Fruit fly (Drosophila melanogaster) whole organism, embryonic: ENCODE data around the gene Nazo.
A peak's percentile ranks its signal among the peaks of the same experiment; 100 is the strongest.

ENCODE experiments used
- Adf1 ChIP-seq: fragments of 200-800 bp; sonication (Bioruptor generic); IDR thresholded peaks from 2 replicates; pipeline ENCODE4 v1.3.6; 2022; ENCODE audit warnings: missing biosample characterization, missing genetic modification characterization
- BEAF-32 ChIP-seq: fragments of 200-800 bp; sonication (Bioruptor generic); optimal IDR thresholded peaks from 3 replicates; lab custom pipeline; 2017; ENCODE audit warnings: missing biosample characterization, missing genetic modification characterization, mild to moderate bottlenecking, moderate library complexity, missing genetic modification reagents
- Bgb ChIP-seq: fragments of 200-800 bp; sonication (Bioruptor generic); IDR thresholded peaks from 2 replicates; pipeline ENCODE4 v1.3.6; 2022; ENCODE audit warnings: missing biosample characterization, missing genetic modification characterization; ENCODE audit not compliant: partially characterized antibody
- CG10321 ChIP-seq: fragments of 200-800 bp; sonication (Bioruptor generic); IDR thresholded peaks from 2 replicates; pipeline ENCODE4 v1.3.6; 2022; ENCODE audit warnings: missing biosample characterization, missing genetic modification characterization
- CG11456 ChIP-seq: fragments of 200-800 bp; sonication (Bioruptor generic); IDR thresholded peaks from 3 replicates; pipeline ENCODE4 v1.3.6; 2022; ENCODE audit warnings: missing biosample characterization, missing genetic modification characterization
- CG11696 ChIP-seq: fragments of 200-800 bp; sonication (Bioruptor generic); IDR thresholded peaks from 2 replicates; pipeline ENCODE4 v1.3.6; 2022; ENCODE audit warnings: missing biosample characterization, missing genetic modification characterization
- CG13287 ChIP-seq: fragments of 200-800 bp; sonication (Bioruptor generic); IDR thresholded peaks from 2 replicates; pipeline ENCODE4 v1.3.6; 2022; ENCODE audit warnings: missing biosample characterization, missing genetic modification characterization; ENCODE audit not compliant: partially characterized antibody
- CG14710 ChIP-seq: fragments of 200-800 bp; sonication (Bioruptor generic); optimal IDR thresholded peaks from 3 replicates; lab custom pipeline; 2019; ENCODE audit warnings: missing biosample characterization, mild to moderate bottlenecking, missing genetic modification characterization, moderate library complexity
- CG16813 ChIP-seq: fragments of 200-800 bp; sonication (Bioruptor generic); IDR thresholded peaks from 3 replicates; pipeline ENCODE4 v1.3.6; 2022; ENCODE audit warnings: missing biosample characterization, missing genetic modification characterization; ENCODE audit not compliant: partially characterized antibody
- CG1832 ChIP-seq: fragments of 200-800 bp; sonication (Bioruptor generic); optimal IDR thresholded peaks from 2 replicates; lab custom pipeline; 2017; ENCODE audit warnings: missing biosample characterization, mild to moderate bottlenecking, missing genetic modification characterization, inconsistent platforms
- CG2129 ChIP-seq: fragments of 200-800 bp; sonication (Bioruptor generic); IDR thresholded peaks from 2 replicates; pipeline ENCODE4 v1.3.6; 2022; ENCODE audit warnings: missing biosample characterization, missing genetic modification characterization; ENCODE audit not compliant: partially characterized antibody
- CG2712 ChIP-seq: fragments of 200-800 bp; optimal IDR thresholded peaks from 3 replicates; lab custom pipeline; 2019; ENCODE audit warnings: missing biosample characterization, mild to moderate bottlenecking, missing genetic modification characterization, moderate library complexity
- CG32772 ChIP-seq: fragments of 200-800 bp; sonication (Bioruptor generic); IDR thresholded peaks from 2 replicates; pipeline ENCODE4 v1.3.6; 2022; ENCODE audit warnings: missing biosample characterization, missing genetic modification characterization
- CG34224 ChIP-seq: fragments of 200-800 bp; sonication (Bioruptor generic); IDR thresholded peaks from 3 replicates; pipeline ENCODE4 v1.3.6; 2022; ENCODE audit warnings: missing biosample characterization, missing genetic modification characterization; ENCODE audit not compliant: partially characterized antibody
- CG3847 ChIP-seq: fragments of 200-800 bp; sonication (Bioruptor generic); IDR thresholded peaks from 2 replicates; pipeline ENCODE4 v1.3.6; 2022; ENCODE audit warnings: missing biosample characterization, missing genetic modification characterization
- CG4617 ChIP-seq: fragments of 200-800 bp; sonication (Bioruptor generic); optimal IDR thresholded peaks from 3 replicates; lab custom pipeline; 2016; ENCODE audit warnings: missing biosample characterization, missing genetic modification characterization, borderline replicate concordance
- CG6654 ChIP-seq: fragments of 200-800 bp; sonication (Bioruptor generic); optimal IDR thresholded peaks from 2 replicates; lab custom pipeline; 2017; ENCODE audit warnings: missing biosample characterization, mild to moderate bottlenecking, missing genetic modification characterization
- CG7987 ChIP-seq: fragments of 200-800 bp; sonication (Bioruptor generic); optimal IDR thresholded peaks from 2 replicates; lab custom pipeline; 2018; ENCODE audit warnings: missing biosample characterization, mild to moderate bottlenecking, missing genetic modification characterization, moderate library complexity
- CTCF ChIP-seq: fragments of 200-800 bp; sonication (Bioruptor generic); optimal IDR thresholded peaks from 2 replicates; lab custom pipeline; 2017; ENCODE audit warnings: missing biosample characterization, mild to moderate bottlenecking, missing genetic modification characterization, moderate library complexity
- Doc3 ChIP-seq: fragments of 200-800 bp; sonication (Bioruptor generic); IDR thresholded peaks from 3 replicates; pipeline ENCODE4 v1.3.6; 2022; ENCODE audit warnings: missing biosample characterization, missing genetic modification characterization; ENCODE audit not compliant: partially characterized antibody
- HLH4C ChIP-seq: fragments of 200-800 bp; sonication (Bioruptor generic); IDR thresholded peaks from 3 replicates; pipeline ENCODE4 v1.3.6; 2022; ENCODE audit warnings: missing biosample characterization, missing genetic modification characterization; ENCODE audit not compliant: partially characterized antibody
- Lim3 ChIP-seq: fragments of 200-800 bp; sonication (Bioruptor generic); IDR thresholded peaks from 2 replicates; pipeline ENCODE4 v1.3.6; 2022; ENCODE audit warnings: missing biosample characterization, missing genetic modification characterization
- Med ChIP-seq: fragments of 200-800 bp; sonication (Bioruptor generic); peaks from one replicate; lab custom pipeline; 2016; ENCODE audit warnings: missing biosample characterization, missing genetic modification characterization, mild to moderate bottlenecking, inconsistent platforms, moderate library complexity
- Sin3A ChIP-seq: fragments of >200 bp; optimal IDR thresholded peaks from 2 replicates; lab custom pipeline; 2018
- Stat92E ChIP-seq, 3 experiments: fragments of >200 bp in 2 of 3; fragments of 200-800 bp in 1 of 3; sonication (Bioruptor generic) in 1 of 3; optimal IDR thresholded peaks; 2 replicates each; lab custom pipeline; 2017 to 2019; ENCODE audit warnings: missing biosample characterization in 3 of 3, missing genetic modification characterization in 3 of 3, mild to moderate bottlenecking in 1 of 3, moderate library complexity in 1 of 3
- YL-1 ChIP-seq: fragments of 200-800 bp; sonication (Bioruptor generic); optimal IDR thresholded peaks from 3 replicates; lab custom pipeline; 2017; ENCODE audit warnings: missing biosample characterization, mild to moderate bottlenecking, missing genetic modification characterization
- bbx ChIP-seq: fragments of 200-800 bp; sonication (Bioruptor generic); IDR thresholded peaks from 2 replicates; pipeline ENCODE4 v1.3.6; 2022; ENCODE audit warnings: missing biosample characterization, missing genetic modification characterization; ENCODE audit not compliant: partially characterized antibody
- bigmax ChIP-seq: fragments of 200-800 bp; sonication (Bioruptor generic); optimal IDR thresholded peaks from 2 replicates; lab custom pipeline; 2018; ENCODE audit warnings: missing biosample characterization, mild to moderate bottlenecking, missing genetic modification characterization
- chm ChIP-seq: fragments of 200-800 bp; sonication (Bioruptor generic); IDR thresholded peaks from 2 replicates; pipeline ENCODE4 v1.3.6; 2022; ENCODE audit warnings: missing biosample characterization, missing genetic modification characterization
- gce ChIP-seq: fragments of 200-800 bp; sonication (Bioruptor generic); IDR thresholded peaks from 3 replicates; pipeline ENCODE4 v1.3.6; 2022; ENCODE audit warnings: missing biosample characterization, missing genetic modification characterization
- knrl ChIP-seq: fragments of 200-800 bp; sonication (Bioruptor generic); IDR thresholded peaks from 3 replicates; pipeline ENCODE4 v1.3.6; 2022; ENCODE audit warnings: missing biosample characterization, missing genetic modification characterization; ENCODE audit not compliant: partially characterized antibody
- mirr ChIP-seq: fragments of 200-800 bp; sonication (Bioruptor generic); optimal IDR thresholded peaks from 3 replicates; lab custom pipeline; 2018; ENCODE audit warnings: missing biosample characterization, mild to moderate bottlenecking, missing genetic modification characterization
- run ChIP-seq: fragments of 200-800 bp; sonication (Bioruptor generic); optimal IDR thresholded peaks from 3 replicates; lab custom pipeline; 2018; ENCODE audit warnings: missing biosample characterization, mild to moderate bottlenecking, missing genetic modification characterization
- tgo ChIP-seq: fragments of 200-800 bp; sonication (Bioruptor generic); IDR thresholded peaks from 3 replicates; pipeline ENCODE4 v1.3.6; 2022; ENCODE audit warnings: missing biosample characterization, missing genetic modification characterization
- trem ChIP-seq: fragments of 200-800 bp; optimal IDR thresholded peaks from 3 replicates; lab custom pipeline; 2019; ENCODE audit warnings: missing biosample characterization, mild to moderate bottlenecking, missing genetic modification characterization, moderate library complexity
- twi ChIP-seq: fragments of 200-800 bp; optimal IDR thresholded peaks from 2 replicates; lab custom pipeline; 2019; ENCODE audit warnings: missing biosample characterization, mild to moderate bottlenecking, missing genetic modification characterization, moderate library complexity
- vfl ChIP-seq: fragments of 200-800 bp; sonication (Bioruptor generic); optimal IDR thresholded peaks from 2 replicates; lab custom pipeline; 2016; ENCODE audit warnings: missing biosample characterization, missing genetic modification characterization
- vnd ChIP-seq: fragments of 200-800 bp; sonication (Bioruptor generic); IDR thresholded peaks from 3 replicates; pipeline ENCODE4 v1.3.6; 2022; ENCODE audit warnings: missing biosample characterization, missing genetic modification characterization; ENCODE audit not compliant: partially characterized antibody
- zen ChIP-seq: fragments of 200-800 bp; sonication (Bioruptor generic); optimal IDR thresholded peaks from 3 replicates; lab custom pipeline; 2018; ENCODE audit warnings: missing biosample characterization, mild to moderate bottlenecking, missing genetic modification characterization, moderate library complexity
- zen2 ChIP-seq: fragments of 200-800 bp; sonication (Bioruptor generic); IDR thresholded peaks from 3 replicates; pipeline ENCODE4 v1.3.6; 2022; ENCODE audit warnings: missing biosample characterization, missing genetic modification characterization; ENCODE audit not compliant: partially characterized antibody

Nazo gene

DNA sequence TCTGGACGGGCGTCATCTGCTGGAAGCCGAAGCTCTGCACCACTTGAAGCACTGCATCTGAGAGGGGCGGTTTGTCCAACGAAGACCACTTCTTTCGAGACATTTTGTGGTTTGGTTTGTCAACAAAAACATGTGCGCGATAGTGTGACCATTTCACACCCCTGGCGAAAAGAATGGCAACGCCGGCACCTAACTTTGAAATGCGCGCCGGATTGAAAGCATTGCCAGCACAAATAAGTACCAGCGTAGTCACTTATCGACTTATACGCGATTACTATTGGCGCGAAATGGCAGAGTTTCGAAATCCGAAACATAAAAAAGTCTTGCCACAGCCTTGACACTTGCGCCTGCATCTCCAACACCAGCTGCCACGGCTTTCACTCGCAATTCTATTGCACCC, 17.9 kb upstream of the Nazo start, which contains the start of gene CG9630 (continued):
- TF ChIP-seq CG13287 (GFP tag; lab: Robert Waterston, UW) (peak; percentile 80), Bgb (peak; percentile 73), CG16813 (peak; percentile 59; the same call in 1 of the 3 replicates), YL-1 (peak; percentile 59), Stat92E (GFP tag; optimal IDR thresholded peaks at IDR 0.05; lab: Kevin White, UChicago) (peak in 1 of 3 experiments; percentile 45), CG4617 (GFP tag; lab: Kevin White, UChicago) (peak; percentile 61), BEAF-32 (peak; percentile 72), trem (peak; percentile 84), twi (peak; percentile 85), Med (GFP tag; lab: Kevin White, UChicago) (peak; percentile 87), CG34224 (GFP tag; lab: Robert Waterston, UW) (peak; percentile 80), tgo (GFP tag; lab: Robert Waterston, UW) (no peak), Sin3A (lab: Kevin White, UChicago) (peak; percentile 56), CG11696 (GFP tag; lab: Robert Waterston, UW) (no peak), CG1832 (GFP tag; lab: Kevin White, UChicago) (no peak), bbx (peak; percentile 74), vnd (GFP tag; lab: Robert Waterston, UW) (0 out of 3 replicates have a peak, but pooled peaks have one; percentile 41), Adf1 (GFP tag; lab: Robert Waterston, UW) (0 out of 2 replicates have a peak, but pooled peaks have one; percentile 16), CG11456 (GFP tag; lab: Robert Waterston, UW) (no peak), CG6654 (GFP tag; lab: Kevin White, UChicago) (no peak), chm (peak; percentile 32; the same call in 1 of the 2 replicates), zen (tag; lab: Kevin White, UChicago) (peak; percentile 18), CG2129 (GFP tag; lab: Robert Waterston, UW) (peak; percentile 47), HLH4C (GFP tag; lab: Robert Waterston, UW) (peak; percentile 54; the same call in 2 of the 3 replicates), gce (GFP tag; lab: Robert Waterston, UW) (no peak), CG3847 (peak; percentile 88), Doc3 (peak; percentile 48; the same call in 2 of the 3 replicates), CG14710 (tag; lab: Kevin White, UChicago) (peak; percentile 58), Lim3 (GFP tag; lab: Robert Waterston, UW) (no peak), CG7987 (GFP tag; lab: Kevin White, UChicago) (peak; percentile 47), bigmax (GFP tag; lab: Kevin White, UChicago) (peak; percentile 60), vfl (GFP tag; lab: Kevin White, UChicago) (no peak), knrl (GFP tag; lab: Robert Waterston, UW) (0 out of 3 replicates have a peak, but pooled peaks have one; percentile 44), CG32772 (GFP tag; lab: Robert Waterston, UW) (no peak), CG10321 (GFP tag; lab: Robert Waterston, UW) (0 out of 2 replicates have a peak, but pooled peaks have one; percentile 5), zen2 (GFP tag; lab: Robert Waterston, UW) (peak; percentile 68; the same call in 2 of the 3 replicates), CG2712 (peak; percentile 24), CTCF (GFP tag; lab: Kevin White, UChicago) (peak; percentile 40), run (tag; lab: Kevin White, UChicago) (peak; percentile 86), mirr (GFP tag; lab: Kevin White, UChicago) (no peak)
